Fruit fly (Drosophila melanogaster) Kc167 (cell line): ENCODE results near the gene CG5614.

Source experiments
- Myc ChIP-seq: fragments of >200 bp; optimal IDR thresholded peaks from 2 replicates; lab custom pipeline; 2017; ENCODE audit warnings: missing external identifiers
- Sin3A ChIP-seq: fragments of >200 bp; optimal IDR thresholded peaks from 2 replicates; lab custom pipeline; 2018; ENCODE audit warnings: missing external identifiers
- h ChIP-seq: fragments of >200 bp; optimal IDR thresholded peaks from 3 replicates; lab custom pipeline; 2018; ENCODE audit warnings: missing external identifiers
- insv ChIP-seq: fragments of >200 bp; optimal IDR thresholded peaks from 3 replicates; lab custom pipeline; 2018; ENCODE audit warnings: missing external identifiers
- psq ChIP-seq: fragments of >200 bp; optimal IDR thresholded peaks from 2 replicates; lab custom pipeline; 2017; ENCODE audit warnings: missing external identifiers
- ttk ChIP-seq: sonication (Bioruptor generic); optimal IDR thresholded peaks from 2 replicates; lab custom pipeline; 2017; ENCODE audit warnings: missing external identifiers

Gene CG5614

DNA sequence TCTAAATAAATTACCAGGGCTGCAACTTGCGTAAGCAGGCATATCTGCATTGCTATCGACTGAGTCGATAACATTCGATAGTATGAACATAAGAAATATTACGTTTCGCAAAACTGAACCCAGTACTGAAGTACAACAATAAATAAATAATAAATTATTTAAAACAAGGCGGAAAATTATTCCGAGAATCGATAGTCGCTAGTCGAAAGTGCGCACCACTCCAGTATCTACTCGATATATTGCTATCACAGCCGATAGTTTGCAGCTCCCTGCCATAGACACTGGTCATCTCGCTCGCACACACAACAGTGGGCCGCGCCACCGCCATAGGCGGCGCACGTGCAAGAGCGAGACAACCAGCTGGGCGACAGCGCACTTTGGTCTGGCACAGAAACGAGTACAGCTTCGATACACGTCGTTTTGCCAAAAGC is 13.8 kb downstream of the CG5614 start, which contains the start of gene nsl1:
Gene nsl1 (plus strand): TSS at position 411 of the 431 bp plus-strand sequence.
- TF ChIP-seq insv (lab: Kevin White, UChicago) (no peak), Myc (no peak), ttk (lab: Kevin White, UChicago) (no peak), h (lab: Kevin White, UChicago) (no peak), psq (lab: Kevin White, UChicago) (no peak), Sin3A (lab: Kevin White, UChicago) (no peak)

DNA sequence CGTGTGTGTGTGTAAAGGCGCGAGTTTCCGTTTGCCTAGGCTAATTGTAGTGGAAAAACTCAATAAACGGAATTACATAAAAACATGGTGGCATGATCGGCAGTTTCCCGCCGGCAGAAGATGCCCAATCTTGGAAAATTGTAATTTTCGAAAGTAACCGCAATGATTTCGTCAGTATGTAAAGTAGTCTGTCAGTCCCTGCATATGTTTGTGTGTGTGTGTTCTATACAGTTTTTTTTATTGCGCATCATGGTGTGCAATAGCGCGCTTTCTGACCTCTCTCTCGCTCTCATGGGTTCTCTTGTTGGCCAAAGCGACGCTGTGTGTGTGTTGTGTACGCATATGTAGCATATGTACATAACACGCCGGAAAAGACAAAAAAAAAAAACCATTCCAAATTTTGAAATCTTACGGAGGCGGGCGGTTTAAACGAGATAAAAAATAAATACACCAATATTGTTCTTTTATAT is 14.7 kb downstream of the CG5614 start:
- no peak for TF ChIP-seq Sin3A (lab: Kevin White, UChicago)
- no peak for TF ChIP-seq h (lab: Kevin White, UChicago)
- no peak for TF ChIP-seq psq (lab: Kevin White, UChicago)
- no peak for TF ChIP-seq Myc
- no peak for TF ChIP-seq insv (lab: Kevin White, UChicago)
- no peak for TF ChIP-seq ttk (lab: Kevin White, UChicago)

DNA sequence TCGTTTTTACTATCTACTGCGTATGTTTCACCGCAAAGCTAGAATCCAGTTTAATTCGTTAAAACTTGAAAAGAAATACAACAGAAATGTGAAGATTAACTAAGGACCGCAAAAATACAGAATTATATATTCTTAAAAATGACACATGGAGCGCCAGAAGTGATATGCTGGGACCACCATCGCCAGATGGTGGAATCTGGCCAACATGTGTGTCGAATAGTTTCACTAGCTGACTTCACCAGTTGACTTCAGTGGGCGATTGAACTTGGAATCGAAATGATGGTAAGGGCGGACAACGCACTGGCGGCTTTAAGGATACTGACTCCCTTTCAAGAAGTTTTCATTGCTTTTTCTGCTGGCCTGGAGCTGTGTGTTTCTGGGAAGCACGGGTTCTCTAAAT is 22.4 kb downstream of the CG5614 start, which contains the start of gene CG9593:
Gene CG9593 (plus strand): TSS at position 270 of the 400 bp plus-strand sequence.
- TF ChIP-seq Sin3A (lab: Kevin White, UChicago) (no peak), h (lab: Kevin White, UChicago) (no peak), insv (lab: Kevin White, UChicago) (no peak), psq (lab: Kevin White, UChicago) (no peak), ttk (lab: Kevin White, UChicago) (no peak), Myc (no peak)

DNA sequence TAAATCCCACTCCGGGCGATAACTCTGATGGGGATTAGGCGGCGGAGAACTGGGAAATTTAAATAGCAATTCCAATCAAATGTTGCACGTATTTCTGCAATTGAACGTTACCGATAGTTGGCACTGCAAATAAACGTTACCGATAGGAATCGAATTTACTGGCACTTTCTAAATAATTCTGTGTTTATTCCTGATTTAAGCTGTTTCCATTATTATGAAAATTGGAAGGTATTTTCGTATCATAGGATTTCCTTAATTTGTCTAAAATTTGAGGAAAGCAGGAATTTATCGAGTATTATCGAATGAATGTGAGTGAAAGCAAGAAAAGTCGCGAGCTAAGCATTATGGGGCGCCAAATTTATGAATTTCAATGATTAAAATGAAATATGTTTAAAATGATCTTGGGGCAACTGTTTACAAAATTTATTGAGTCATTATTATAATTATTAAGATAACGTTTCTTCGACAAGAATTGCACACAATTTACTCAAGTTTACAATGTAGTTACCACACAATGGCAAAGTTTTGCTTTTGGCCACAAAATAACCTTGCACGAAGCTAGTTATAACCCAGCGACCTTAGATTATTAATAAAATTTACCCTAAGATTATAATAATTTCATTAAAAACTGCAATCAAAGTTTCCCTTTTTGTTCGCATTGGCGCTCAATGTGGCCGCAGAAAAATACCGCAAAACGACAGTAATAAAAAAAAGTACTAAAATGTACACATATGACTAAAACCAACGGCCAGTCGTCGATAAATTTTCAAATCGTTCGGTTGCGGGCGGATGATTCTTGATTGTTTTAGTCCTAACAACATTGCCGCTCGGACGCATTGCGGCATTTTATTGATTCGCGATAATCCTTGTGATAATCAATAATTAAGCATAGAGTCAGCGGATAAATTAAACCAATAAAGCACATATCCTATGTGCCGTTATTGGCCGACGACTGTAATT is 24.2 kb downstream of the CG5614 start, which contains the start of gene alpha-Man-IIb:
Gene alpha-Man-IIb (plus strand): TSS at position 747 of the 960 bp plus-strand sequence.
- TF ChIP-seq psq (lab: Kevin White, UChicago) (peak; percentile 74), insv (lab: Kevin White, UChicago) (no peak), Sin3A (lab: Kevin White, UChicago) (no peak), h (lab: Kevin White, UChicago) (no peak)

DNA sequence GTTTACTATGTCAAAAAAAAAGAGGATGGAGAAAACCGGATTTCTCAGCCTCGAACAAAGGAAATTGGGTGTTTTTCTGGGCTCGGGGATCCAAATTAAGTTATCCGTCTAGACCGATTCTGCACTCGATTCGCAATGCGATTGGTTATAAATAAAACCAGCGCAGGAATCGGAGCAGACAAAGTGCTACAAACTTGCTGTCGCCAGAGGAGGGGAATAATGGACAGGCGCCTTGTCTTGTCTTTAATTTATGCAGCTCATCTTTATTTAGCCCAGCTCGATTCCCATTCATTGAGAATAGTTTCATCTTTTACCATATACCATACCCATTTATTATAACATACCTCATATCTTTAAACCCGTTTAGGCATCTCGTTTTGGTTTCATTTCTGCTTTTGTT is 25.1 kb downstream of the CG5614 start:
- TF ChIP-seq Myc = no peak

DNA sequence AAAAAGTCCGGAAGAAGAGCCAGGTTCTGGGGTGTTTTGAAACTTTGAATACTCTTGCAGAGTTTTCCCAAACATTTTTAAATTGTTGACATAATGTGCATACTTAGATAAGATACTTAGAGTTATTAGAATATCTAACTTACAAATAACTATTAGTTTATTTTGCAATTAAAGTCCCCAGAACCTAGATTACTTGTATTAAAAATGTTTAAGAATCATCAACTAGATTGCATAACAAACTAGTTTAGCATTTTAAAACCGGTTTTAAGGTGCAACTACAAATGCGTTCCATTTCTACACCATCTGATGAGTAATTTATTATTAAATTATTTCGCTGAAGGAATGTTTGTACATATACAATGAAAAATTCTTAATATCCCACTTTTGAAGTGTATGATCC is 26.7 kb downstream of the CG5614 start:
- TF ChIP-seq h (lab: Kevin White, UChicago) (no peak), psq (lab: Kevin White, UChicago) (no peak), ttk (lab: Kevin White, UChicago) (no peak), Myc (no peak), Sin3A (lab: Kevin White, UChicago) (no peak), insv (lab: Kevin White, UChicago) (no peak)

DNA sequence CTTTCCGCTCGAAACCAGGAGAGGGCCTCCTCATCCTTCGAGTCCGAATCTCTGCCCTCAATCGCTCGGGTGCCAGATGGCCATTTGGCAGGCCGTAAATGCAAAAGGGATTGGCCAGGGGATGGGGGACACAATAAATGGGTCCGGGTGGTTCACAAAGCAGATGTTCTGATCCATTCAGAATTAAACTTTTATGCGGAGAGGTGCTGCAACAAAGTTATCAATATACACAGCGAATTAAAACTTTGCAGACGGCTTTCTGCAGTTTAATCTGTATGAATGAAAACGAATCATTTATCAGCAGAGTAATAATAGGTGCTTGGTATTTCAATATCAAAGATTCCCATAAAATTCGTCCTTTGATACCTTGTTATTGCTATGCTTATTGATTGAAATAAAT is 27.7 kb downstream of the CG5614 start:
- TF ChIP-seq Sin3A (lab: Kevin White, UChicago) = no peak
- TF ChIP-seq ttk (lab: Kevin White, UChicago) = no peak
- no peak for TF ChIP-seq h (lab: Kevin White, UChicago)

DNA sequence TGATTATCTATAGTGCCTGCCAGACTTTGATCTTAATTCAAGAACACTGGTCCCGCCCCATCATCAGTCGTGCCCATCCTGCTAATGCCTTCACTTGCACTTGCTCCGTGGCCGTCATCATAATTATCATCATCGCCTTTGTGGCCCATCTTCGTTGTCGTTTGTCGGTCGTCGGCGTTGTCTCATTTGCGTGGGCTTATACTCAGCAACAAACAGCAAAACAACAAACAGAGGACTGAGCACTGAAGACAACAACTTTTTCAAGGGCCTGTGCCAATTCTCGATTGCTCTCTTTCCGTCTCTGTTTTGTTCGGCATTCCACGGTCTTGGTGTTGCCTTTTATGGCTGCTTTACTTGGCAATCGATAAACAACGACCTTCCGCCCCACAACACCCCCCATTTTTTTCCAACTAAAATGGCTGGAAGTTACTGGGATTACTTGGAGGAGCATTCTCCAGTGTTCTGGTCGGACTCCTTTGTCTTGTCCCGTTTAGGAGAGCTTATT is 28.3 kb downstream of the CG5614 start:
- TF ChIP-seq ttk (lab: Kevin White, UChicago) (no peak), Myc (no peak), Sin3A (lab: Kevin White, UChicago) (no peak), insv (lab: Kevin White, UChicago) (no peak)

DNA sequence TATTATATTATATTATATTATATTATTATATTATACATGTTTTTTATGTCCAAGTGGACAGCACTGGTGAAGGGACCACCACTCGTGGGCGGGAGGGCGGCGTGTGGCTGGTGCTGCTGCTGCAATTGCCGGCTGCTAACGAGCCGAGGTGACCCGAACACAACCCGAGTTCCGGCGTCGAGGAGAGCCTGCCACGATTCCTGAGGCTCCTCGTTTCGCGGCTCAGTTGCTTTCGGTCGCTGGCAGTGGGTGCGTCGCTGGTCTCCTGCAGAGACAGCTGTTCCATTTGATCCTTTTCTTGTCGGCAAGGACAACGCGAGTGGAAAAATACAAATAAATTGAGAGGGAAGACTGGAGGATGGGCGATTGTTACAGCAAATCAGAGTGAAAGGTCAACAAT is 30.8 kb downstream of the CG5614 start:
- TF ChIP-seq insv (lab: Kevin White, UChicago) (no peak), h (lab: Kevin White, UChicago) (no peak), psq (lab: Kevin White, UChicago) (no peak), Myc (no peak), ttk (lab: Kevin White, UChicago) (no peak), Sin3A (lab: Kevin White, UChicago) (no peak)

DNA sequence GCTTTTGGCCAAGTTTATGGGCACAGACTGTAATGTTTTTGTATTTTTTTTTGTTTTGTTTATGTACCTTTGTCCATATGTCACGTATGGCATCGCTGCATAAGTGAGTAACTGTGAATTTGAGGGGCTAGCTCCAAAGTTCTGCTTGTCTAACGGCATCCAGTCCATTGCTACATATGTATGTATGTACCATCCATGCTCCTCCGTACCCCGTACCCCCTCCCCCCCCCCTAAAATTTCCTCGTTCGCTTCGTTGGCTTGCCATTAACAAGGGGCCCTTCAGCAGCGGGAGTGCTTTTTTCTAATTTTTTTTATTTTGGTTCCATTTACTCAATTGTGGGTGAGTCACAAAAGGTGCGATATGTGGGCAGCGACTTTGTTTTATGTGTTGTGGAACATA is 34.5 kb downstream of the CG5614 start:
- TF ChIP-seq psq (lab: Kevin White, UChicago) (no peak), ttk (lab: Kevin White, UChicago) (no peak)

DNA sequence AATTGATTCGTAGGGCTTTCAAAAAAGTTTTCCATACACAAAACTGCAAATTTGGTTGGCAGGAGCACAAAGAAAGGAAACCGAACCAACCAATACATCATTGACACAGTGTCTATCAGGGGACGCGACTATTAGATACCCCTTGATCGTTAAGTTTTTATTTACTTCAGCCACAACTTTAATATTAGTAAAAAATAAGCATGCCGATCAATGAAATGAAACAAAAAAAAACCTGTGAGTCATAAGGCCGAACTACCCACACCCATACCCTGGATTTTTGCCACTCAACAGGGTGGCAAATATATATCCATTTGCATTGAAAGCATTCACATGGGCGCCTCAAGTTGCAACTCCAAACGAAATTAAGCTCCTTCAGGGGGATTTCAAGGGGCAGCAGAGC is 36.7 kb downstream of the CG5614 start:
- TF ChIP-seq psq (lab: Kevin White, UChicago) = no peak
- no peak for TF ChIP-seq ttk (lab: Kevin White, UChicago)
- no peak for TF ChIP-seq h (lab: Kevin White, UChicago)
- TF ChIP-seq insv (lab: Kevin White, UChicago) = no peak

DNA sequence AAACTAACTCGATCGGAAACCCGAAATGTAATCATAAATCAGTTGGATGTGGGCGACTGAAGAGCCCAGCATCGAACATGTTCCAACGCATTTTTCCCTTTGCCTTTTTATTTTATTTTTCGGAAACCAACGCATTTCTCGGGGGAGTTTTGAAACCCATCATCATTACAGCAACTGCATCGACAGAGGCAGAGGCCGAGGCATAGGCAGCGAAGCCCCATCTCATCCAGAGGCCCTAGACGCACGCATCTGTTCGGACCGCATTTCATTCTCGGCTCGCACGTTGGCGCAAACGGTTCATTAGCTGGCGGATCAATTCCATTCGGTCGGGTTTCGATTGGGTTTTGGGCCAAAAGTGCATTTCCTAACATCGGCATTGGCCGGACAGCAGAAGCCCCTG is 45.9 kb downstream of the CG5614 start, which contains the start of gene CG4576:
Gene CG4576 (plus strand): TSS at position 227 of the 400 bp plus-strand sequence.
- no peak for TF ChIP-seq Myc
- TF ChIP-seq ttk (lab: Kevin White, UChicago) = no peak
- TF ChIP-seq h (lab: Kevin White, UChicago) = no peak
- TF ChIP-seq insv (lab: Kevin White, UChicago) = no peak
- no peak for TF ChIP-seq Sin3A (lab: Kevin White, UChicago)
- TF ChIP-seq psq (lab: Kevin White, UChicago) = no peak
